Fruit fly (Drosophila melanogaster) whole organism, embryonic: ENCODE data around the gene Atg2.
A peak's percentile ranks its signal among the peaks of the same experiment; 100 is the strongest.

Experiments
- ATbp ChIP-seq: fragments of 200-800 bp; sonication (Bioruptor generic); optimal IDR thresholded peaks from 2 replicates; lab custom pipeline; 2017; ENCODE audit warnings: missing biosample characterization, mild to moderate bottlenecking, missing genetic modification characterization, missing genetic modification reagents
- Aef1 ChIP-seq: fragments of 200-800 bp; sonication (Bioruptor generic); IDR thresholded peaks from 3 replicates; pipeline ENCODE4 v1.3.6; 2022; ENCODE audit warnings: missing biosample characterization, missing genetic modification characterization
- Atf6 ChIP-seq: fragments of 200-800 bp; sonication (Bioruptor generic); IDR thresholded peaks from 2 replicates; pipeline ENCODE4 v1.3.6; 2022; ENCODE audit warnings: missing biosample characterization, missing genetic modification characterization
- Awh ChIP-seq: fragments of 200-800 bp; sonication (Bioruptor generic); IDR thresholded peaks from 2 replicates; pipeline ENCODE4, ENCODE4 v1.3.6; 2022; ENCODE audit warnings: missing biosample characterization, missing genetic modification characterization
- BEAF-32 ChIP-seq: fragments of 200-800 bp; sonication (Bioruptor generic); optimal IDR thresholded peaks from 3 replicates; lab custom pipeline; 2017; ENCODE audit warnings: missing biosample characterization, missing genetic modification characterization, mild to moderate bottlenecking, moderate library complexity, missing genetic modification reagents
- CG10366 ChIP-seq: fragments of 200-800 bp; sonication (Bioruptor generic); IDR thresholded peaks from 2 replicates; pipeline ENCODE4 v1.3.6; 2022; ENCODE audit warnings: missing biosample characterization, missing genetic modification characterization
- CG10462 ChIP-seq: fragments of 200-800 bp; sonication (Bioruptor generic); optimal IDR thresholded peaks from 2 replicates; lab custom pipeline; 2016; ENCODE audit warnings: missing biosample characterization, missing genetic modification characterization
- CG12155 ChIP-seq: fragments of 200-800 bp; sonication (Bioruptor generic); optimal IDR thresholded peaks from 3 replicates; lab custom pipeline; 2016; ENCODE audit warnings: missing biosample characterization, missing genetic modification characterization
- CG12219 ChIP-seq: fragments of 200-800 bp; sonication (Bioruptor generic); optimal IDR thresholded peaks from 3 replicates; lab custom pipeline; 2018; ENCODE audit warnings: missing biosample characterization, mild to moderate bottlenecking, missing genetic modification characterization
- CG12236 ChIP-seq: fragments of 200-800 bp; sonication (Bioruptor generic); optimal IDR thresholded peaks from 2 replicates; lab custom pipeline; 2016; ENCODE audit warnings: missing biosample characterization, missing genetic modification characterization
- CG12744 ChIP-seq: fragments of 200-800 bp; sonication (Bioruptor generic); optimal IDR thresholded peaks from 2 replicates; lab custom pipeline; 2016; ENCODE audit warnings: missing biosample characterization, missing genetic modification characterization
- CG13123 ChIP-seq: fragments of 200-800 bp; sonication (Bioruptor generic); optimal IDR thresholded peaks from 2 replicates; lab custom pipeline; 2016; ENCODE audit warnings: missing biosample characterization, missing genetic modification characterization
- CG14860 ChIP-seq: fragments of 200-800 bp; sonication (Bioruptor generic); IDR thresholded peaks from 3 replicates; pipeline ENCODE4 v1.3.6; 2022; ENCODE audit warnings: missing biosample characterization, missing genetic modification characterization; ENCODE audit not compliant: partially characterized antibody
- CG17328 ChIP-seq: fragments of 200-800 bp; sonication (Bioruptor generic); IDR thresholded peaks from 2 replicates; pipeline ENCODE4 v1.3.6; 2022; ENCODE audit warnings: missing biosample characterization, missing genetic modification characterization
- CG17359 ChIP-seq: fragments of 200-800 bp; sonication (Bioruptor generic); optimal IDR thresholded peaks from 3 replicates; lab custom pipeline; 2018; ENCODE audit warnings: missing biosample characterization, mild to moderate bottlenecking, missing genetic modification characterization, moderate library complexity
- CG2712 ChIP-seq: fragments of 200-800 bp; optimal IDR thresholded peaks from 3 replicates; lab custom pipeline; 2019; ENCODE audit warnings: missing biosample characterization, mild to moderate bottlenecking, missing genetic modification characterization, moderate library complexity
- CG32532 ChIP-seq: fragments of 200-800 bp; sonication (Bioruptor generic); IDR thresholded peaks from 2 replicates; pipeline ENCODE4 v1.3.6; 2022; ENCODE audit warnings: missing biosample characterization, missing genetic modification characterization
- CG5245 ChIP-seq: fragments of 200-800 bp; sonication (Bioruptor generic); optimal IDR thresholded peaks from 3 replicates; lab custom pipeline; 2016; ENCODE audit warnings: missing biosample characterization, missing genetic modification characterization
- CoRest ChIP-seq: fragments of 200-800 bp; sonication (Bioruptor generic); optimal IDR thresholded peaks from 3 replicates; lab custom pipeline; 2018; ENCODE audit warnings: missing biosample characterization, mild to moderate bottlenecking, missing genetic modification characterization, moderate library complexity
- Ets65A ChIP-seq: fragments of 200-800 bp; sonication (Bioruptor generic); peaks from one replicate; lab custom pipeline; 2016; ENCODE audit warnings: missing biosample characterization, missing genetic modification characterization
- Fer2 ChIP-seq: fragments of 200-800 bp; sonication (Bioruptor generic); optimal IDR thresholded peaks from 2 replicates; lab custom pipeline; 2018; ENCODE audit warnings: missing biosample characterization, mild to moderate bottlenecking, missing genetic modification characterization, moderate library complexity
- Gug ChIP-seq: fragments of 200-800 bp; sonication (Bioruptor generic); IDR thresholded peaks from 4 replicates; pipeline ENCODE4 v1.3.6; 2022; ENCODE audit warnings: missing biosample characterization, missing genetic modification characterization
- Hsf ChIP-seq: fragments of 200-800 bp; sonication (Bioruptor generic); optimal IDR thresholded peaks from 3 replicates; lab custom pipeline; 2016; ENCODE audit warnings: missing biosample characterization, missing genetic modification characterization
- MTF-1 ChIP-seq: fragments of 200-800 bp; sonication (Bioruptor generic); optimal IDR thresholded peaks from 2 replicates; lab custom pipeline; 2018; ENCODE audit warnings: missing biosample characterization, mild to moderate bottlenecking, missing genetic modification characterization, borderline replicate concordance
- Med ChIP-seq: fragments of 200-800 bp; sonication (Bioruptor generic); peaks from one replicate; lab custom pipeline; 2016; ENCODE audit warnings: missing biosample characterization, missing genetic modification characterization, mild to moderate bottlenecking, inconsistent platforms, moderate library complexity
- Six4 ChIP-seq: fragments of 200-800 bp; sonication (Bioruptor generic); optimal IDR thresholded peaks from 2 replicates; lab custom pipeline; 2016; ENCODE audit warnings: missing biosample characterization, missing genetic modification characterization
- aop ChIP-seq: fragments of 200-800 bp; sonication (Bioruptor generic); IDR thresholded peaks from 2 replicates; pipeline ENCODE4 v1.3.6; 2022; ENCODE audit warnings: missing biosample characterization, missing genetic modification characterization
- bowl ChIP-seq: fragments of 200-800 bp; sonication (Bioruptor generic); IDR thresholded peaks from 2 replicates; pipeline ENCODE4 v1.3.6; 2022; ENCODE audit warnings: missing biosample characterization, missing genetic modification characterization
- bsh ChIP-seq, 2 experiments: fragments of 200-800 bp; sonication (Bioruptor generic); optimal IDR thresholded peaks; 2 replicates each; lab custom pipeline; 2017 to 2018; ENCODE audit warnings: mild to moderate bottlenecking in 2 of 2, missing biosample characterization in 2 of 2, missing genetic modification characterization in 2 of 2, moderate library complexity in 1 of 2
- chif ChIP-seq, 2 experiments: fragments of 200-800 bp; sonication (Bioruptor generic); optimal IDR thresholded peaks; 3 replicates each; lab custom pipeline; 2016; ENCODE audit warnings: missing biosample characterization in 2 of 2, missing genetic modification characterization in 2 of 2
- dpn ChIP-seq, 2 experiments: fragments of 200-800 bp; sonication (Bioruptor generic); optimal IDR thresholded peaks; 3 replicates each; lab custom pipeline; 2016; ENCODE audit warnings: missing biosample characterization in 2 of 2, missing genetic modification characterization in 2 of 2
- dysf ChIP-seq: fragments of 200-800 bp; sonication (Bioruptor generic); IDR thresholded peaks from 3 replicates; pipeline ENCODE4 v1.3.6; 2022; ENCODE audit warnings: missing biosample characterization, missing genetic modification characterization
- esg ChIP-seq: fragments of 200-800 bp; sonication (Bioruptor generic); conservative IDR thresholded peaks from 2 replicates; pipeline ENCODE4 v1.3.6; 2022; ENCODE audit warnings: missing biosample characterization, missing genetic modification characterization
- kah ChIP-seq: fragments of 200-800 bp; sonication (Bioruptor generic); optimal IDR thresholded peaks from 2 replicates; lab custom pipeline; 2018; ENCODE audit warnings: missing biosample characterization, mild to moderate bottlenecking, missing genetic modification characterization
- lilli ChIP-seq: fragments of 200-800 bp; sonication (Bioruptor generic); optimal IDR thresholded peaks from 3 replicates; lab custom pipeline; 2016; ENCODE audit warnings: missing biosample characterization, missing genetic modification characterization
- lmd ChIP-seq: fragments of 200-800 bp; sonication (Bioruptor generic); IDR thresholded peaks from 2 replicates; pipeline ENCODE4 v1.3.6; 2022; ENCODE audit warnings: missing biosample characterization, missing genetic modification characterization
- luna ChIP-seq: fragments of 200-800 bp; sonication (Bioruptor generic); optimal IDR thresholded peaks from 2 replicates; lab custom pipeline; 2016; ENCODE audit warnings: missing biosample characterization, missing genetic modification characterization
- maf-S ChIP-seq: fragments of 200-800 bp; sonication (Bioruptor generic); optimal IDR thresholded peaks from 2 replicates; lab custom pipeline; 2016; ENCODE audit warnings: missing biosample characterization, missing genetic modification characterization
- nerfin-1 ChIP-seq: fragments of 200-800 bp; sonication (Bioruptor generic); optimal IDR thresholded peaks from 3 replicates; lab custom pipeline; 2019; ENCODE audit warnings: missing biosample characterization, mild to moderate bottlenecking, missing genetic modification characterization, moderate library complexity
- pan ChIP-seq, 4 experiments: fragments of >200 bp in 3 of 4; fragments of 200-800 bp in 1 of 4; sonication (Bioruptor generic) in 1 of 4; optimal IDR thresholded peaks in 3 of 4; IDR thresholded peaks in 1 of 4; 2 replicates each; pipeline versions ENCODE4 v1.3.6 to Lab custom; 2017 to 2022; ENCODE audit warnings: missing biosample characterization in 2 of 4, missing genetic modification characterization in 2 of 4, mixed read lengths in 1 of 4
- prd ChIP-seq, 3 experiments: fragments of >200 bp in 2 of 3; fragments of 200-800 bp in 1 of 3; sonication (Bioruptor generic) in 1 of 3; optimal IDR thresholded peaks in 2 of 3; IDR thresholded peaks in 1 of 3; 2 replicates in 2 of 3; 3 replicates in 1 of 3; pipeline versions ENCODE4 v1.3.6 to Lab custom; 2017 to 2022; ENCODE audit warnings: missing biosample characterization in 1 of 3, missing genetic modification characterization in 1 of 3
- pzg ChIP-seq: fragments of 200-800 bp; sonication (Bioruptor generic); optimal IDR thresholded peaks from 3 replicates; lab custom pipeline; 2018; ENCODE audit warnings: missing biosample characterization, mild to moderate bottlenecking, missing genetic modification characterization, moderate library complexity
- row ChIP-seq: fragments of 200-800 bp; sonication (Bioruptor generic); IDR thresholded peaks from 3 replicates; pipeline ENCODE4 v1.3.6; 2022; ENCODE audit warnings: missing biosample characterization, missing genetic modification characterization
- sr ChIP-seq: fragments of 200-800 bp; sonication (Bioruptor generic); IDR thresholded peaks from 3 replicates; pipeline ENCODE4 v1.3.6; 2022; ENCODE audit warnings: missing biosample characterization, missing genetic modification characterization
- tgo ChIP-seq: fragments of 200-800 bp; sonication (Bioruptor generic); IDR thresholded peaks from 3 replicates; pipeline ENCODE4 v1.3.6; 2022; ENCODE audit warnings: missing biosample characterization, missing genetic modification characterization
- ttk ChIP-seq: fragments of 200-800 bp; sonication (Bioruptor generic); IDR thresholded peaks from 2 replicates; pipeline ENCODE4 v2.1.2; 2022; ENCODE audit warnings: missing biosample characterization, missing genetic modification characterization
- vvl ChIP-seq: fragments of 200-800 bp; sonication (Bioruptor generic); IDR thresholded peaks from 2 replicates; pipeline ENCODE4 v1.3.6; 2022; ENCODE audit warnings: missing biosample characterization, missing genetic modification characterization
- wor ChIP-seq: fragments of 200-800 bp; sonication (Bioruptor generic); IDR thresholded peaks from 2 replicates; pipeline ENCODE4 v1.3.6; 2022; ENCODE audit warnings: missing biosample characterization, missing genetic modification characterization
- zfh1 ChIP-seq: fragments of 200-800 bp; sonication (Bioruptor generic); IDR thresholded peaks from 3 replicates; pipeline ENCODE4 v1.3.6; 2022; ENCODE audit warnings: missing biosample characterization, missing genetic modification characterization

Gene Atg2

dm6 chr3L:2795363-2795957 is 21.3 kb downstream of the Atg2 start (continued):
- TF ChIP-seq Aef1 (GFP tag; lab: Robert Waterston, UW) (no peak), CG10366 (GFP tag; lab: Robert Waterston, UW) (peak; percentile 25), bsh (GFP tag; optimal IDR thresholded peaks at IDR 0.05; lab: Kevin White, UChicago) (peak in 1 of 2 experiments; percentile 11), CG12744 (no peak), CG12219 (no peak), CG14860 (GFP tag; lab: Robert Waterston, UW) (no peak), Hsf (GFP tag; lab: Kevin White, UChicago) (peak; percentile 13), CG13123 (GFP tag; lab: Kevin White, UChicago) (no peak), aop (no peak), BEAF-32 (no peak), dysf (peak; percentile 51; the same call in 2 of the 3 replicates), Atf6 (peak; percentile 38; the same call in 1 of the 2 replicates), prd (optimal IDR thresholded peaks at IDR 0.05; lab: Kevin White, UChicago) (no peak), prd (GFP tag; IDR thresholded peaks at IDR 0.05; lab: Robert Waterston, UW) (peak; percentile 35; the same call in 1 of the 3 replicates), zfh1 (GFP tag; lab: Robert Waterston, UW) (peak; percentile 57; the same call in 2 of the 3 replicates), Six4 (GFP tag; lab: Kevin White, UChicago) (no peak), nerfin-1 (tag; lab: Kevin White, UChicago) (no peak), lilli (GFP tag; lab: Kevin White, UChicago) (peak; percentile 18), Gug (peak; percentile 17; the same call in 1 of the 4 replicates), tgo (GFP tag; lab: Robert Waterston, UW) (peak; percentile 35; the same call in 2 of the 3 replicates), vvl (GFP tag; lab: Robert Waterston, UW) (peak; percentile 27; the same call in 1 of the 2 replicates), kah (GFP tag; lab: Kevin White, UChicago) (no peak), luna (GFP tag; lab: Kevin White, UChicago) (no peak), ATbp (GFP tag; lab: Kevin White, UChicago) (no peak), bowl (GFP tag; lab: Robert Waterston, UW) (no peak), Fer2 (tag; lab: Kevin White, UChicago) (no peak), MTF-1 (GFP tag; lab: Kevin White, UChicago) (no peak), CG12236 (GFP tag; lab: Kevin White, UChicago) (no peak), CG12155 (GFP tag; lab: Kevin White, UChicago) (no peak), row (GFP tag; lab: Robert Waterston, UW) (peak; percentile 42; the same call in 2 of the 3 replicates), pan (optimal IDR thresholded peaks at IDR 0.05; lab: Kevin White, UChicago) (no peak), pan (GFP tag; optimal IDR thresholded peaks at IDR 0.05 in 1 of 2, IDR thresholded peaks at IDR 0.05 in 1 of 2) (peak in 1 of 2 experiments; percentile 20), pzg (GFP tag; lab: Kevin White, UChicago) (no peak), CG17359 (tag; lab: Kevin White, UChicago) (peak; percentile 7), Ets65A (GFP tag; lab: Kevin White, UChicago) (no peak), CoRest (tag; lab: Kevin White, UChicago) (no peak), chif (GFP tag; optimal IDR thresholded peaks at IDR 0.05; lab: Kevin White, UChicago) (peak in 1 of 2 experiments; percentile 3), sr (GFP tag; lab: Robert Waterston, UW) (no peak), Awh (GFP tag; lab: Robert Waterston, UW) (0 out of 2 replicates have a peak, but pooled peaks have one; percentile 15), ttk (peak; percentile 45; the same call in 1 of the 2 replicates), esg (peak; percentile 25; the same call in 1 of the 2 replicates), maf-S (GFP tag; lab: Kevin White, UChicago) (no peak), CG32532 (GFP tag; lab: Robert Waterston, UW) (peak; percentile 32; the same call in 1 of the 2 replicates), Med (GFP tag; lab: Kevin White, UChicago) (peak; percentile 55), CG17328 (GFP tag; lab: Robert Waterston, UW) (peak; percentile 52; the same call in 1 of the 2 replicates), CG10462 (peak; percentile 3), CG2712 (tag; lab: Kevin White, UChicago) (no peak), CG5245 (GFP tag; lab: Kevin White, UChicago) (no peak), wor (GFP tag; lab: Robert Waterston, UW) (peak; percentile 31; the same call in 1 of the 2 replicates), lmd (GFP tag; lab: Robert Waterston, UW) (peak; percentile 36), dpn (GFP tag; optimal IDR thresholded peaks at IDR 0.05; lab: Kevin White, UChicago) (peak in 1 of 2 experiments; percentile 16)
